Fruit fly (Drosophila melanogaster) whole organism, wandering third instar larva: Measurements from ENCODE around the gene CG7024.

Source experiments
- Abd-B ChIP-seq: fragments of >200 bp; optimal IDR thresholded peaks from 2 replicates; lab custom pipeline; 2017; ENCODE audit warnings: missing biosample characterization, missing genetic modification characterization
- CG32264 ChIP-seq: fragments of 200-800 bp; sonication (Bioruptor generic); optimal IDR thresholded peaks from 2 replicates; lab custom pipeline; 2016; ENCODE audit warnings: missing biosample characterization, missing genetic modification characterization
- CG9705 ChIP-seq: fragments of 200-800 bp; sonication (Bioruptor generic); optimal IDR thresholded peaks from 2 replicates; lab custom pipeline; 2018; ENCODE audit warnings: missing biosample characterization, mild to moderate bottlenecking, missing genetic modification characterization
- GATAd ChIP-seq: sonication (Bioruptor generic); optimal IDR thresholded peaks from 2 replicates; lab custom pipeline; 2016; ENCODE audit warnings: missing biosample characterization, missing genetic modification characterization
- Hr78 ChIP-seq: fragments of >200 bp; optimal IDR thresholded peaks from 2 replicates; lab custom pipeline; 2017; ENCODE audit warnings: missing biosample characterization, missing genetic modification characterization
- Myc ChIP-seq: fragments of >200 bp; optimal IDR thresholded peaks from 2 replicates; lab custom pipeline; 2017
- OdsH ChIP-seq: fragments of 200-800 bp; sonication (Bioruptor generic); optimal IDR thresholded peaks from 2 replicates; lab custom pipeline; 2016; ENCODE audit warnings: missing biosample characterization, mild to moderate bottlenecking, missing genetic modification characterization
- Sp1 ChIP-seq: fragments of 200-800 bp; sonication (Bioruptor generic); optimal IDR thresholded peaks from 3 replicates; lab custom pipeline; 2019; ENCODE audit warnings: missing biosample characterization, mild to moderate bottlenecking, missing genetic modification characterization, moderate library complexity
- Vsx2 ChIP-seq: fragments of 200-300, 225-300 bp; sonication (Bioruptor generic); optimal IDR thresholded peaks from 2 replicates; lab custom pipeline; 2018; ENCODE audit warnings: missing biosample characterization, missing genetic modification characterization; ENCODE audit not compliant: partially characterized antibody
- dl ChIP-seq, 2 experiments: fragments of 175-275, 200-275 bp in 1 of 2; fragments of 200-275 bp in 1 of 2; sonication (Bioruptor generic); optimal IDR thresholded peaks; lab custom pipeline; 2018; ENCODE audit warnings: mild to moderate bottlenecking in 2 of 2, missing biosample characterization in 2 of 2, missing genetic modification characterization in 2 of 2, moderate library complexity in 2 of 2; ENCODE audit not compliant: partially characterized antibody in 2 of 2, insufficient read depth in 1 of 2
- foxo ChIP-seq, 2 experiments: fragments of 200-800 bp; sonication (Bioruptor generic); optimal IDR thresholded peaks; 2 replicates in 1 of 2; 3 replicates in 1 of 2; lab custom pipeline; 2016 to 2017; ENCODE audit warnings: missing biosample characterization in 2 of 2, missing genetic modification characterization in 2 of 2
- h ChIP-seq: fragments of 200-800 bp; sonication (Bioruptor generic); optimal IDR thresholded peaks from 3 replicates; lab custom pipeline; 2016; ENCODE audit warnings: missing biosample characterization, mild to moderate bottlenecking, missing genetic modification characterization
- psq ChIP-seq: fragments of 200-800 bp; sonication (Bioruptor generic); optimal IDR thresholded peaks from 3 replicates; lab custom pipeline; 2017; ENCODE audit warnings: missing biosample characterization, mild to moderate bottlenecking, missing genetic modification characterization, moderate library complexity
- usp ChIP-seq: fragments of >200 bp; optimal IDR thresholded peaks from 2 replicates; lab custom pipeline; 2017; ENCODE audit warnings: missing biosample characterization, missing genetic modification characterization

dm6 chrX:4687778-4688399 is 17.2 kb upstream of the CG7024 start, which contains the start of gene ctp:
- no peak for TF ChIP-seq GATAd (GFP tag; lab: Kevin White, UChicago)
- peak; percentile 30 for TF ChIP-seq CG32264 (GFP tag; lab: Kevin White, UChicago)
- TF ChIP-seq usp (GFP tag; lab: Kevin White, UChicago) = no peak
- TF ChIP-seq Abd-B (GFP tag; lab: Kevin White, UChicago) = no peak
- peak; percentile 59 for TF ChIP-seq Sp1 (GFP tag; lab: Kevin White, UChicago)
- peak; percentile 75 for TF ChIP-seq Myc (lab: Kevin White, UChicago)
- peak in 1 of 2 experiments; percentile 40 for TF ChIP-seq dl (GFP tag; optimal IDR thresholded peaks at IDR 0.05; lab: Kevin White, UChicago; ENCODE audit: insufficient read depth in 1 of 2, partially characterized antibody in 2 of 2)
- TF ChIP-seq CG9705 (GFP tag; lab: Kevin White, UChicago) = peak; percentile 14
- peak; percentile 20 for TF ChIP-seq psq (GFP tag; lab: Kevin White, UChicago)
- peak in 1 of 2 experiments; percentile 60 for TF ChIP-seq foxo (GFP tag; optimal IDR thresholded peaks at IDR 0.05; lab: Kevin White, UChicago)
- TF ChIP-seq h (GFP tag; lab: Kevin White, UChicago) = peak; percentile 63
- TF ChIP-seq Hr78 = no peak
- TF ChIP-seq Vsx2 = no peak
- TF ChIP-seq OdsH (GFP tag; lab: Kevin White, UChicago) = peak; percentile 19
